Worm (Caenorhabditis elegans): ENCODE measurements around the gene K08H2.3.
A peak's percentile ranks its signal among the peaks of the same experiment; 100 is the strongest.

Gene K08H2.3

ce11 chrX:13250163-13250562 lies 13.0 kb downstream of the K08H2.3 start (continued):
- TF ChIP-seq pha-4 (GFP tag; IDR thresholded peaks at IDR 0.05) (no peak), pha-4 (tag; optimal IDR thresholded peaks at IDR 0.05) (peak; percentile 68), mep-1 (tag; optimal IDR thresholded peaks at IDR 0.05) (peak; percentile 78), lir-3 (tag; optimal IDR thresholded peaks at IDR 0.05) (no peak), egl-27 (tag; optimal IDR thresholded peaks at IDR 0.05) (no peak), mes-2 (tag; optimal IDR thresholded peaks at IDR 0.05; ENCODE audit: poor library complexity, severe bottlenecking) (peak; percentile 64), hif-1 (tag; optimal IDR thresholded peaks at IDR 0.05) (peak in 1 of 2 experiments; percentile 41), lin-13 (GFP tag; optimal IDR thresholded peaks at IDR 0.05) (no peak), ztf-11 (tag; optimal IDR thresholded peaks at IDR 0.05) (no peak), nhr-41 (GFP tag; IDR thresholded peaks at IDR 0.05) (no peak), nhr-102 (tag; optimal IDR thresholded peaks at IDR 0.05) (peak; percentile 28), ZK337.2 (GFP tag; IDR thresholded peaks at IDR 0.05) (no peak), arid-1 (GFP tag; conservative IDR thresholded peaks at IDR 0.05) (0 out of 2 replicates have a peak, but pooled peaks have one; percentile 29), pqm-1 (tag; optimal IDR thresholded peaks at IDR 0.05) (peak; percentile 66)

- TF ChIP-seq duxl-1 (tag; optimal IDR thresholded peaks at IDR 0.05; ENCODE audit: poor library complexity) (no peak), aly-2 (tag; optimal IDR thresholded peaks at IDR 0.05) (no peak), gei-8 (GFP tag; optimal IDR thresholded peaks at IDR 0.05) (no peak), vab-7 (GFP tag; IDR thresholded peaks at IDR 0.05) (no peak), mep-1 (tag; optimal IDR thresholded peaks at IDR 0.05) (peak; percentile 81), lin-13 (GFP tag; optimal IDR thresholded peaks at IDR 0.05) (no peak), ceh-82 (tag; optimal IDR thresholded peaks at IDR 0.05) (no peak), nhr-77 (tag; optimal IDR thresholded peaks at IDR 0.05) (peak; percentile 55), F49E8.2 (tag; optimal IDR thresholded peaks at IDR 0.05; ENCODE audit: borderline replicate concordance) (no peak), unc-39 (tag; optimal IDR thresholded peaks at IDR 0.05) (no peak), aha-1 (tag) (peak; percentile 50), pha-4 (GFP tag; IDR thresholded peaks at IDR 0.05) (no peak), pha-4 (tag; optimal IDR thresholded peaks at IDR 0.05) (peak; percentile 49), Y105C5A.15 (GFP tag; IDR thresholded peaks at IDR 0.05) (no peak), sdz-12 (GFP tag; optimal IDR thresholded peaks at IDR 0.05) (no peak), ztf-7 (tag; optimal IDR thresholded peaks at IDR 0.05) (peak; percentile 35), hlh-30 (tag; optimal IDR thresholded peaks at IDR 0.05; ENCODE audit: insufficient read depth) (peak; percentile 93), ztf-11 (tag; optimal IDR thresholded peaks at IDR 0.05) (no peak), zip-11 (GFP tag; IDR thresholded peaks at IDR 0.05) (no peak), nhr-25 (tag; optimal IDR thresholded peaks at IDR 0.05; ENCODE audit: borderline replicate concordance, insufficient read depth) (no peak), lin-39 (tag; optimal IDR thresholded peaks at IDR 0.05) (no peak), nhr-48 (tag; optimal IDR thresholded peaks at IDR 0.05) (peak; percentile 22), Y5F2A.4 (GFP tag; optimal IDR thresholded peaks at IDR 0.05) (no peak), lin-1 (GFP tag; IDR thresholded peaks at IDR 0.05) (peak; percentile 70; the same call in 1 of the 2 replicates), Y48G9A.11 (GFP tag; IDR thresholded peaks at IDR 0.05) (no peak), lsy-2 (tag; optimal IDR thresholded peaks at IDR 0.05) (peak; percentile 7 to 55), nhr-28 (tag; optimal IDR thresholded peaks at IDR 0.05) (peak; percentile 74), hif-1 (tag; optimal IDR thresholded peaks at IDR 0.05) (peak in 1 of 2 experiments; percentile 69), spr-3 (GFP tag; optimal IDR thresholded peaks at IDR 0.05) (no peak), nhr-42 (GFP tag; IDR thresholded peaks at IDR 0.05) (no peak), dve-1 (tag; optimal IDR thresholded peaks at IDR 0.05; ENCODE audit: insufficient read depth) (peak; percentile 35), madf-5 (GFP tag; IDR thresholded peaks at IDR 0.05) (no peak), zfp-2 (tag; optimal IDR thresholded peaks at IDR 0.05) (no peak), nhr-11 (tag; optimal IDR thresholded peaks at IDR 0.05) (peak; percentile 87), lin-15B (tag; optimal IDR thresholded peaks at IDR 0.05) (no peak), mxl-3 (GFP tag; optimal IDR thresholded peaks at IDR 0.05) (peak; percentile 86), D1046.2 (GFP tag; IDR thresholded peaks at IDR 0.05) (no peak), ZK546.5 (tag; optimal IDR thresholded peaks at IDR 0.05) (no peak), egl-43 (GFP tag; IDR thresholded peaks at IDR 0.05) (no peak), zag-1 (tag; optimal IDR thresholded peaks at IDR 0.05) (no peak), dmd-6 (GFP tag; IDR thresholded peaks at IDR 0.05) (peak; percentile 74)
Observed at ce11 chrX:13251354-13251843, 14.2 kb downstream of the K08H2.3 start.
